Worm (Caenorhabditis elegans) whole organism, L4 larva: ENCODE data around the gene clec-157.

Experiments used
- F10B5.3 ChIP-seq: sonication (generic microtip); optimal IDR thresholded peaks from 2 replicates; lab custom pipeline; 2016; ENCODE audit warnings: mild to moderate bottlenecking, missing genetic modification characterization, missing compliant biosample characterization
- F26F4.8 ChIP-seq: fragments of 200-800 bp; sonication (Bioruptor generic); conservative IDR thresholded peaks from 2 replicates; pipeline ENCODE4 v1.3.6; 2022; ENCODE audit warnings: missing genetic modification characterization, missing compliant biosample characterization
- T26A8.4 ChIP-seq: fragments of 200-800 bp; sonication (Bioruptor generic); IDR thresholded peaks from 2 replicates; pipeline ENCODE4 v1.3.6; 2022; ENCODE audit warnings: missing genetic modification characterization, missing compliant biosample characterization
- Y105C5A.15 ChIP-seq: fragments of 200-800 bp; sonication (Bioruptor generic); IDR thresholded peaks from 2 replicates; pipeline ENCODE4 v1.3.6; 2022; ENCODE audit warnings: missing genetic modification characterization, missing compliant biosample characterization
- Y5F2A.4 ChIP-seq: fragments of 200-800 bp; sonication (Bioruptor generic); optimal IDR thresholded peaks from 2 replicates; lab custom pipeline; 2018; ENCODE audit warnings: mild to moderate bottlenecking, missing genetic modification characterization, missing compliant biosample characterization
- ZK546.5 ChIP-seq, 2 experiments: sonication (generic microtip); optimal IDR thresholded peaks; 2 replicates each; lab custom pipeline; 2017; ENCODE audit warnings: missing biosample characterization in 2 of 2, missing genetic modification characterization in 2 of 2
- aha-1 ChIP-seq: fragments of 150-350 bp; peaks from one replicate; lab custom pipeline; 2014; ENCODE audit warnings: missing biosample characterization, missing genetic modification characterization
- arid-1 ChIP-seq: fragments of 200-800 bp; sonication (Bioruptor generic); conservative IDR thresholded peaks from 2 replicates; pipeline ENCODE4 v1.3.6; 2022; ENCODE audit warnings: missing genetic modification reagents, missing genetic modification characterization, missing compliant biosample characterization
- ceh-28 ChIP-seq: fragments of 150-350 bp; optimal IDR thresholded peaks from 2 replicates; lab custom pipeline; 2014; ENCODE audit warnings: missing biosample characterization, missing genetic modification reagents, missing genetic modification characterization
- ceh-62 ChIP-seq: sonication (generic microtip); optimal IDR thresholded peaks from 2 replicates; lab custom pipeline; 2017; ENCODE audit warnings: missing biosample characterization, missing genetic modification characterization
- daf-12 ChIP-seq: fragments of 150-350 bp; optimal IDR thresholded peaks from 2 replicates; lab custom pipeline; 2014; ENCODE audit warnings: missing biosample characterization, missing genetic modification reagents, missing genetic modification characterization
- daf-16 ChIP-seq, 3 experiments: sonication (generic microtip); optimal IDR thresholded peaks; 2 replicates each; lab custom pipeline; 2016 to 2017; ENCODE audit warnings: missing genetic modification characterization in 3 of 3, missing genetic modification reagents in 3 of 3, mild to moderate bottlenecking in 2 of 3, missing compliant biosample characterization in 2 of 3, missing biosample characterization in 1 of 3, moderate library complexity in 1 of 3
- dmd-6 ChIP-seq: fragments of 200-800 bp; sonication (Bioruptor generic); IDR thresholded peaks from 2 replicates; pipeline ENCODE4 v1.3.6; 2022; ENCODE audit warnings: missing genetic modification reagents, missing genetic modification characterization, missing compliant biosample characterization
- dmd-9 ChIP-seq: fragments of 200-800 bp; sonication (Bioruptor generic); IDR thresholded peaks from 2 replicates; pipeline ENCODE4 v1.3.6; 2022; ENCODE audit warnings: missing genetic modification reagents, missing genetic modification characterization, missing compliant biosample characterization
- dpl-1 ChIP-seq: fragments of 150-350 bp; optimal IDR thresholded peaks from 2 replicates; lab custom pipeline; 2014; ENCODE audit warnings: missing biosample characterization, missing genetic modification reagents, missing genetic modification characterization
- egl-43 ChIP-seq: fragments of 200-800 bp; sonication (Bioruptor generic); IDR thresholded peaks from 2 replicates; pipeline ENCODE4 v1.3.6; 2022; ENCODE audit warnings: missing genetic modification reagents, missing genetic modification characterization, missing compliant biosample characterization
- fos-1 ChIP-seq: fragments of 150-350 bp; optimal IDR thresholded peaks from 2 replicates; lab custom pipeline; 2014; ENCODE audit warnings: missing biosample characterization, missing genetic modification characterization
- hif-1 ChIP-seq, 2 experiments: sonication (generic microtip); optimal IDR thresholded peaks; 2 replicates each; lab custom pipeline; 2016 to 2017; ENCODE audit warnings: missing compliant biosample characterization in 2 of 2, missing genetic modification characterization in 2 of 2, missing genetic modification reagents in 2 of 2, missing genotype in 2 of 2, mild to moderate bottlenecking in 1 of 2
- hlh-30 ChIP-seq: sonication (generic microtip); optimal IDR thresholded peaks from 2 replicates; lab custom pipeline; 2017; ENCODE audit warnings: antibody characterized with exemption, mild to moderate bottlenecking, missing genetic modification characterization, missing compliant biosample characterization; ENCODE audit not compliant: insufficient read depth
- lsy-2 ChIP-seq, 2 experiments: fragments of 150-350 bp in 1 of 2; sonication (generic microtip) in 1 of 2; optimal IDR thresholded peaks; 2 replicates each; lab custom pipeline; 2014 to 2017; ENCODE audit warnings: missing biosample characterization in 2 of 2, missing genetic modification characterization in 2 of 2
- mes-2 ChIP-seq: sonication (generic microtip); optimal IDR thresholded peaks from 2 replicates; lab custom pipeline; 2016; ENCODE audit warnings: missing genotype, mild to moderate bottlenecking, missing genetic modification characterization, missing compliant biosample characterization; ENCODE audit not compliant: poor library complexity, severe bottlenecking
- mxl-3 ChIP-seq: fragments of 200-800 bp; sonication (Bioruptor generic); optimal IDR thresholded peaks from 2 replicates; lab custom pipeline; 2018; ENCODE audit warnings: mild to moderate bottlenecking, missing genetic modification characterization, missing compliant biosample characterization
- nhr-11 ChIP-seq: fragments of 150-350 bp; optimal IDR thresholded peaks from 2 replicates; lab custom pipeline; 2014; ENCODE audit warnings: missing biosample characterization, missing genetic modification characterization
- nhr-25 ChIP-seq: sonication (generic microtip); optimal IDR thresholded peaks from 2 replicates; lab custom pipeline; 2017; ENCODE audit warnings: missing genetic modification characterization, mild to moderate bottlenecking, missing compliant biosample characterization, antibody characterized with exemption, moderate library complexity, borderline replicate concordance; ENCODE audit not compliant: insufficient read depth
- nhr-48 ChIP-seq: sonication (generic microtip); optimal IDR thresholded peaks from 2 replicates; lab custom pipeline; 2016; ENCODE audit warnings: mild to moderate bottlenecking, missing genetic modification characterization, missing compliant biosample characterization
- nhr-77 ChIP-seq: fragments of 150-350 bp; optimal IDR thresholded peaks from 2 replicates; lab custom pipeline; 2014; ENCODE audit warnings: missing biosample characterization, missing genetic modification characterization
- tra-1 ChIP-seq: fragments of 200-800 bp; sonication (Bioruptor generic); IDR thresholded peaks from 2 replicates; pipeline ENCODE4 v1.3.6; 2022; ENCODE audit warnings: missing genetic modification reagents, missing genetic modification characterization, missing compliant biosample characterization
- unc-130 ChIP-seq: sonication (generic microtip); optimal IDR thresholded peaks from 2 replicates; lab custom pipeline; 2016; ENCODE audit warnings: missing genetic modification reagents, missing genetic modification characterization, missing compliant biosample characterization
- unc-62 ChIP-seq, 3 experiments: fragments of 150-350 bp in 1 of 3; sonication (generic microtip); optimal IDR thresholded peaks in 2 of 3; peaks in 1 of 3; 1 replicate in 1 of 3; 2 replicates in 2 of 3; lab custom pipeline; 2014 to 2017; ENCODE audit warnings: missing biosample characterization in 3 of 3, missing genetic modification characterization in 3 of 3, missing genetic modification reagents in 3 of 3, missing genotype in 1 of 3

clec-157 gene

ce11 chrIII:4852025-4852424 is 7.8 kb upstream of the clec-157 start, which contains the start of gene ced-4:
Gene ced-4 (plus strand): TSS chrIII:4852325.
- peak; percentile 75 for TF ChIP-seq aha-1 (tag; lab: Kevin White, UChicago)
- TF ChIP-seq egl-43 (GFP tag; lab: Robert Waterston, UW): no peak

- no peak for TF ChIP-seq fos-1 (tag; lab: Kevin White, UChicago)
- TF ChIP-seq T26A8.4 (GFP tag; lab: Robert Waterston, UW): no peak
- no peak for TF ChIP-seq unc-62 (GFP tag; optimal IDR thresholded peaks at IDR 0.05 in 1 of 2; lab: Kevin White, UChicago)
- no peak for TF ChIP-seq unc-62 (tag; optimal IDR thresholded peaks at IDR 0.05; lab: Kevin White, UChicago)
- no peak for TF ChIP-seq unc-130 (GFP tag; lab: Kevin White, UChicago)
- TF ChIP-seq mes-2 (tag; lab: Kevin White, UChicago): peak; percentile 50
- TF ChIP-seq dpl-1: peak; percentile 70
- no peak for TF ChIP-seq F26F4.8 (GFP tag; lab: Robert Waterston, UW)
- no peak for TF ChIP-seq daf-16 (GFP tag; optimal IDR thresholded peaks at IDR 0.05; lab: Kevin White, UChicago)
- peak; percentile 6 for TF ChIP-seq daf-16 (tag; optimal IDR thresholded peaks at IDR 0.05; lab: Kevin White, UChicago)
- peak in 1 of 2 experiments; percentile 63 for TF ChIP-seq lsy-2 (tag; optimal IDR thresholded peaks at IDR 0.05; lab: Kevin White, UChicago)
- no peak for TF ChIP-seq nhr-77 (tag; lab: Kevin White, UChicago)
These were observed 5.9 kb upstream of the clec-157 start, which contains the start of gene F26A1.1 for ce11 chrIII:4850139-4850538. Gene F26A1.1 (plus strand): TSS chrIII:4850507.

ce11 chrIII:4849739-4850138 is 5.5 kb upstream of the clec-157 start, which contains the start of gene nonu-1:
Gene nonu-1 (minus strand): TSS chrIII:4849907.
- TF ChIP-seq aha-1 (tag; lab: Kevin White, UChicago): peak; percentile 64
- peak; percentile 86 for TF ChIP-seq hlh-30 (tag; lab: Kevin White, UChicago)
- TF ChIP-seq tra-1 (GFP tag; lab: Robert Waterston, UW): no peak
- peak; percentile 11; the same call in 1 of the 2 replicates for TF ChIP-seq dmd-6 (GFP tag; lab: Robert Waterston, UW)

ce11 chrIII:4842173-4842572 is 2.1 kb downstream of the clec-157 start, which contains the start of gene clec-156:
Gene clec-156 (minus strand): TSS chrIII:4842273.
- no peak for TF ChIP-seq F10B5.3
- peak in 1 of 2 experiments; percentile 51 for TF ChIP-seq unc-62 (GFP tag; optimal IDR thresholded peaks at IDR 0.05 in 1 of 2; lab: Kevin White, UChicago)
- TF ChIP-seq unc-62 (tag; optimal IDR thresholded peaks at IDR 0.05; lab: Kevin White, UChicago): no peak

- no peak for TF ChIP-seq hif-1 (tag; optimal IDR thresholded peaks at IDR 0.05; lab: Kevin White, UChicago)
- TF ChIP-seq Y105C5A.15 (GFP tag; lab: Robert Waterston, UW): no peak
- TF ChIP-seq nhr-11 (tag; lab: Kevin White, UChicago): no peak
- no peak for TF ChIP-seq unc-130 (GFP tag; lab: Kevin White, UChicago)
- TF ChIP-seq nhr-48 (tag; lab: Kevin White, UChicago): no peak
- TF ChIP-seq T26A8.4 (GFP tag; lab: Robert Waterston, UW): no peak
- TF ChIP-seq mxl-3: no peak
- no peak for TF ChIP-seq nhr-25 (tag; lab: Kevin White, UChicago)
- TF ChIP-seq ZK546.5 (tag; optimal IDR thresholded peaks at IDR 0.05; lab: Kevin White, UChicago): no peak
These were observed 6.8 kb downstream of the clec-157 start, which contains the start of the genes acbp-7 and F26A1.19 for ce11 chrIII:4837429-4837828. Gene acbp-7 (plus strand): TSS chrIII:4837729. Gene F26A1.19 (plus strand): TSS chrIII:4837731.

ce11 chrIII:4830207-4830606 is 14.0 kb downstream of the clec-157 start, which contains the start of gene nspd-9:
Gene nspd-9 (minus strand): TSS chrIII:4830307.
- TF ChIP-seq arid-1 (GFP tag; lab: Robert Waterston, UW) (no peak), ceh-28 (tag; lab: Kevin White, UChicago) (no peak), mes-2 (tag; lab: Kevin White, UChicago) (no peak), daf-12 (tag; lab: Kevin White, UChicago) (no peak), Y5F2A.4 (GFP tag; lab: Kevin White, UChicago) (no peak), dmd-9 (no peak), unc-130 (GFP tag; lab: Kevin White, UChicago) (no peak), nhr-25 (tag; lab: Kevin White, UChicago) (no peak), dpl-1 (no peak), ceh-62 (tag; lab: Kevin White, UChicago) (no peak), hif-1 (tag; optimal IDR thresholded peaks at IDR 0.05; lab: Kevin White, UChicago) (no peak)
